Fruit fly (Drosophila melanogaster) whole organism, embryonic: ENCODE data around the gene CG3513.

ENCODE experiments used
- CG17829 ChIP-seq: fragments of 200-800 bp; optimal IDR thresholded peaks from 2 replicates; lab custom pipeline; 2019; ENCODE audit warnings: missing biosample characterization, mild to moderate bottlenecking, missing genetic modification characterization, moderate library complexity
- CG2199 ChIP-seq: fragments of 200-800 bp; sonication (Bioruptor generic); IDR thresholded peaks from 3 replicates; pipeline ENCODE4 v1.3.6; 2022; ENCODE audit warnings: missing biosample characterization, missing genetic modification characterization
- Gsc ChIP-seq: fragments of 200-800 bp; sonication (Bioruptor generic); IDR thresholded peaks from 2 replicates; pipeline ENCODE4 v1.3.6; 2022; ENCODE audit warnings: missing biosample characterization, missing genetic modification characterization
- NFAT ChIP-seq: fragments of 200-800 bp; sonication (Bioruptor generic); IDR thresholded peaks from 2 replicates; pipeline ENCODE4 v1.3.6; 2022; ENCODE audit warnings: missing biosample characterization, missing genetic modification characterization
- pita ChIP-seq: fragments of 200-800 bp; sonication (Bioruptor generic); optimal IDR thresholded peaks from 2 replicates; lab custom pipeline; 2017; ENCODE audit warnings: missing biosample characterization, mild to moderate bottlenecking, missing genetic modification characterization
- slp2 ChIP-seq: fragments of 200-800 bp; sonication (Bioruptor generic); optimal IDR thresholded peaks from 2 replicates; lab custom pipeline; 2016; ENCODE audit warnings: missing biosample characterization, missing genetic modification characterization
- tna ChIP-seq: fragments of 200-800 bp; sonication (Bioruptor generic); IDR thresholded peaks from 2 replicates; pipeline ENCODE4 v1.3.6; 2022; ENCODE audit warnings: missing biosample characterization, missing genetic modification characterization; ENCODE audit not compliant: partially characterized antibody
- ttk ChIP-seq: fragments of 200-800 bp; sonication (Bioruptor generic); IDR thresholded peaks from 2 replicates; pipeline ENCODE4 v2.1.2; 2022; ENCODE audit warnings: missing biosample characterization, missing genetic modification characterization
- unc-4 ChIP-seq: fragments of 200-800 bp; sonication (Bioruptor generic); IDR thresholded peaks from 2 replicates; pipeline ENCODE4 v1.3.6; 2022; ENCODE audit warnings: missing biosample characterization, missing genetic modification characterization; ENCODE audit not compliant: partially characterized antibody
- unpg ChIP-seq: fragments of 200-800 bp; sonication (Bioruptor generic); optimal IDR thresholded peaks from 3 replicates; lab custom pipeline; 2018; ENCODE audit warnings: missing biosample characterization, mild to moderate bottlenecking, missing genetic modification characterization, moderate library complexity
- zfh2 ChIP-seq: fragments of 200-800 bp; sonication (Bioruptor generic); optimal IDR thresholded peaks from 2 replicates; lab custom pipeline; 2016; ENCODE audit warnings: missing biosample characterization, missing genetic modification characterization

DNA sequence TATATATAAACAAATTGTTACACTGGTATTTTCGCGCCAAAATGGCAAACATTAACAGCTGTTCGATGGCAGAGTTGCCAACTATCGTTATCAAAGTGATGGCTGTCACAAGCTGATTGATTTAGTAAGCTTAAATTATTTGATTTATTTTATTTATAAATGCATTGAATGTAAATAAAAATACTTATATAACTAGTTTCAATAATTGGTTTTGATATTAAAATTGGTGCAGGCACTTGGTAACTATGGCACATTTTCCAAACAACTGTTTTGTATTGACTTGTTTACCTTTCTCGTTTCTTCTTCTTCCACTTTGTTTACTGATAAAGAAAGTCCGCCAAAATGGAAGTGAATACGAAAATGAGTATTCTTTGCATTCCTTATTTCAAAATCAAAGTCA, 18.7 kb upstream of the CG3513 start, which contains the start of gene cutlet:
- TF ChIP-seq unc-4 (no peak), tna (GFP tag; lab: Robert Waterston, UW) (no peak), zfh2 (GFP tag; lab: Kevin White, UChicago) (no peak), Gsc (GFP tag; lab: Robert Waterston, UW) (no peak), CG2199 (GFP tag; lab: Robert Waterston, UW) (no peak), NFAT (GFP tag; lab: Robert Waterston, UW) (no peak), pita (GFP tag; lab: Kevin White, UChicago) (no peak), unpg (GFP tag; lab: Kevin White, UChicago) (no peak), CG17829 (tag; lab: Kevin White, UChicago) (no peak), slp2 (no peak), ttk (GFP tag; lab: Robert Waterston, UW) (no peak)
